Worm (Caenorhabditis elegans): Measurements from ENCODE around the gene F56A4.3.
"Not testable (repeated sequence)": the region's sequence is repeated elsewhere in the genome, so short reads cannot be mapped to it uniquely, and the experiment has no call there.

ce11 chrV:2407214-2407613 is 46.0 kb upstream of the F56A4.3 start, which contains the start of gene str-265:
- not testable (repeated sequence) for TF ChIP-seq snpc-4 (tag; optimal IDR thresholded peaks at IDR 0.05); hlh-17 (GFP tag; optimal IDR thresholded peaks at IDR 0.05; ENCODE audit: borderline replicate concordance); nhr-11 (tag; optimal IDR thresholded peaks at IDR 0.05); zip-4 (GFP tag; optimal IDR thresholded peaks at IDR 0.05); ets-5 (GFP tag; IDR thresholded peaks at IDR 0.05); aha-1 (tag; optimal IDR thresholded peaks at IDR 0.05); efl-3 (GFP tag; optimal IDR thresholded peaks at IDR 0.05); elt-3 (tag; optimal IDR thresholded peaks at IDR 0.05); zag-1 (tag; optimal IDR thresholded peaks at IDR 0.05); egl-27 (tag; optimal IDR thresholded peaks at IDR 0.05); nhr-28 (tag; optimal IDR thresholded peaks at IDR 0.05); ztf-11 (tag; optimal IDR thresholded peaks at IDR 0.05)
